Worm (Caenorhabditis elegans) whole organism, L4/young adult: Measurements from ENCODE around the gene aipl-1.

Source experiments
- W03F9.2 ChIP-seq: fragments of 150-350 bp; optimal IDR thresholded peaks from 2 replicates; lab custom pipeline; 2014; ENCODE audit warnings: missing biosample characterization, missing genetic modification characterization
- him-1 ChIP-seq: sonication (generic microtip); optimal IDR thresholded peaks from 2 replicates; lab custom pipeline; 2016; ENCODE audit warnings: missing genotype, missing genetic modification reagents, missing genetic modification characterization, missing compliant biosample characterization

DNA sequence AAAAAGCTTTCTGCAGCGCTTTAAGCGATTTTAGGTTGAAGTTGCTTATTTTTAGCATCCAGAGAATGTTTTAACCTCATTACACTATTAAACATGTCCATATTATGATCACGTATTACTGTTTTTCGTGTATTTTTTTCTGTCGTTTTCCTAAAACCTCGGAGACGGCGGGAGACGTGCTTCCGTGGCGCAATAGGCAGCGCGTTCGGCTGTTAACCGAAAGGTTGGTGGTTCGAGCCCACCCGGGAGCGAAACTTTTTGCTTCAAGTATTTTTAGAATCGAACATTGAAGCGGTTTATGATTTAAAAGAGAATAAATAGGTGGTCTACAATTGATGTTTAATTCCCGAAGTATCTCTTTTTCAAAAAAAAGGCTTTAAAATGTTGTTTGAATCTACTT lies 19.9 kb upstream of the aipl-1 start:
- TF ChIP-seq W03F9.2 (tag; lab: Kevin White, UChicago) (no peak), him-1 (tag; lab: Kevin White, UChicago) (no peak)
